Worm (Caenorhabditis elegans) whole organism, L3 larva: ENCODE results near the gene F53G2.1.

Experiments
- R02D3.7 ChIP-seq: fragments of 150-350 bp; optimal IDR thresholded peaks from 2 replicates; lab custom pipeline; 2014; ENCODE audit warnings: missing biosample characterization, missing genetic modification characterization
- nhr-25 ChIP-seq: sonication (generic microtip); optimal IDR thresholded peaks from 2 replicates; lab custom pipeline; 2017; ENCODE audit warnings: missing biosample characterization, missing genetic modification characterization
- nhr-28 ChIP-seq: fragments of 150-350 bp; optimal IDR thresholded peaks from 2 replicates; lab custom pipeline; 2014; ENCODE audit warnings: missing biosample characterization, missing genetic modification characterization
- sea-2 ChIP-seq: fragments of 150-350 bp; sonication (generic microtip); optimal IDR thresholded peaks from 4 replicates; lab custom pipeline; 2014; ENCODE audit warnings: missing biosample characterization, missing genetic modification reagents, missing genetic modification characterization
- unc-39 ChIP-seq: sonication (generic microtip); optimal IDR thresholded peaks from 4 replicates; lab custom pipeline; 2017; ENCODE audit warnings: missing biosample characterization, missing genetic modification characterization

ce11 chrII:2450990-2451389 is 37.5 kb upstream of the F53G2.1 start:
- TF ChIP-seq nhr-28 (no peak), R02D3.7 (no peak), nhr-25 (tag; lab: Kevin White, UChicago) (no peak), unc-39 (no peak), sea-2 (no peak)
